Fruit fly (Drosophila melanogaster): ENCODE measurements around the gene CG4440.

- no peak for TF ChIP-seq Pif1A (GFP tag; optimal IDR thresholded peaks at IDR 0.05)
- no peak for TF ChIP-seq CG32121 (GFP tag; IDR thresholded peaks at IDR 0.05)
- no peak for TF ChIP-seq CG17806 (tag; optimal IDR thresholded peaks at IDR 0.05)
- TF ChIP-seq EcR (GFP tag; optimal IDR thresholded peaks at IDR 0.05) = no peak
- no peak for TF ChIP-seq CG13204 (GFP tag; optimal IDR thresholded peaks at IDR 0.05)
- no peak for TF ChIP-seq CG9948 (tag; optimal IDR thresholded peaks at IDR 0.05)
- TF ChIP-seq Snoo (tag; optimal IDR thresholded peaks at IDR 0.05) = no peak
- no peak for TF ChIP-seq Ets98B (GFP tag; IDR thresholded peaks at IDR 0.05)
- no peak for TF ChIP-seq D1 (tag; optimal IDR thresholded peaks at IDR 0.05)
- no peak for TF ChIP-seq CG8301 (tag; optimal IDR thresholded peaks at IDR 0.05)
Observed at dm6 chr2L:16357865-16358264, 28.1 kb downstream of the CG4440 start.
